Worm (Caenorhabditis elegans) whole organism, young adult: ENCODE data around the gene srj-18.

Experiments
- B0336.3 ChIP-seq: fragments of 200-800 bp; sonication (Bioruptor generic); IDR thresholded peaks from 2 replicates; pipeline ENCODE4 v1.3.6; 2022; ENCODE audit warnings: missing genetic modification characterization, missing compliant biosample characterization
- C17E4.6 ChIP-seq: fragments of 200-800 bp; sonication (Bioruptor generic); IDR thresholded peaks from 2 replicates; pipeline ENCODE4 v1.3.6; 2022; ENCODE audit warnings: missing genetic modification reagents, missing genetic modification characterization, missing compliant biosample characterization
- F49E8.2 ChIP-seq: sonication (generic microtip); optimal IDR thresholded peaks from 3 replicates; lab custom pipeline; 2017; ENCODE audit warnings: missing genetic modification characterization, mild to moderate bottlenecking, missing compliant biosample characterization, antibody characterized with exemption, moderate library complexity; ENCODE audit not compliant: insufficient read depth
- T26A5.8 ChIP-seq: sonication (generic microtip); optimal IDR thresholded peaks from 2 replicates; lab custom pipeline; 2016; ENCODE audit warnings: missing genetic modification characterization, missing compliant biosample characterization
- ZK185.1 ChIP-seq: sonication (generic microtip); optimal IDR thresholded peaks from 2 replicates; lab custom pipeline; 2016; ENCODE audit warnings: mild to moderate bottlenecking, missing genetic modification characterization, missing compliant biosample characterization; ENCODE audit not compliant: poor library complexity, severe bottlenecking
- akir-1 ChIP-seq: fragments of 200-800 bp; sonication (Bioruptor generic); optimal IDR thresholded peaks from 2 replicates; lab custom pipeline; 2018; ENCODE audit warnings: mild to moderate bottlenecking, missing genetic modification characterization, moderate library complexity, missing compliant biosample characterization
- atf-7 ChIP-seq: sonication (generic microtip); optimal IDR thresholded peaks from 2 replicates; lab custom pipeline; 2017; ENCODE audit warnings: mild to moderate bottlenecking, missing genetic modification characterization, missing compliant biosample characterization
- attf-3 ChIP-seq: fragments of 200-800 bp; sonication (Bioruptor generic); conservative IDR thresholded peaks from 2 replicates; pipeline ENCODE4 v1.3.6; 2022; ENCODE audit warnings: missing genetic modification reagents, missing genetic modification characterization, missing compliant biosample characterization
- attf-6 ChIP-seq: fragments of 200-800 bp; sonication (Bioruptor generic); IDR thresholded peaks from 2 replicates; pipeline ENCODE4 v1.3.6; 2022; ENCODE audit warnings: missing genetic modification reagents, missing genetic modification characterization, missing compliant biosample characterization
- cebp-2 ChIP-seq: fragments of 200-800 bp; sonication (Bioruptor generic); IDR thresholded peaks from 2 replicates; pipeline ENCODE4 v1.3.6; 2022; ENCODE audit warnings: missing genetic modification characterization, missing compliant biosample characterization
- ceh-100 ChIP-seq: fragments of 200-800 bp; sonication (Bioruptor generic); IDR thresholded peaks from 2 replicates; pipeline ENCODE4 v1.3.6; 2022; ENCODE audit warnings: missing genetic modification reagents, missing genetic modification characterization, missing compliant biosample characterization
- ceh-27 ChIP-seq: fragments of 200-800 bp; sonication (Bioruptor generic); optimal IDR thresholded peaks from 2 replicates; lab custom pipeline; 2018; ENCODE audit warnings: mild to moderate bottlenecking, missing genetic modification characterization, moderate library complexity, missing compliant biosample characterization
- ceh-91 ChIP-seq: fragments of 200-800 bp; sonication (Bioruptor generic); IDR thresholded peaks from 2 replicates; pipeline ENCODE4 v1.3.6; 2022; ENCODE audit warnings: missing genetic modification reagents, missing genetic modification characterization, missing compliant biosample characterization
- die-1 ChIP-seq: sonication (generic microtip); optimal IDR thresholded peaks from 2 replicates; lab custom pipeline; 2016; ENCODE audit warnings: missing genotype, mild to moderate bottlenecking, missing genetic modification characterization, missing compliant biosample characterization
- dox-1 ChIP-seq: fragments of 200-800 bp; sonication (Bioruptor generic); IDR thresholded peaks from 2 replicates; pipeline ENCODE4 v1.3.6; 2022; ENCODE audit warnings: missing genetic modification reagents, missing genetic modification characterization, missing compliant biosample characterization
- dpl-1 ChIP-seq: fragments of 150-350 bp; optimal IDR thresholded peaks from 2 replicates; lab custom pipeline; 2014; ENCODE audit warnings: missing biosample characterization, missing genetic modification reagents, missing genetic modification characterization
- egrh-3 ChIP-seq: fragments of 200-800 bp; sonication (Bioruptor generic); IDR thresholded peaks from 2 replicates; pipeline ENCODE4 v1.3.6; 2022; ENCODE audit warnings: missing genetic modification reagents, missing genetic modification characterization, missing compliant biosample characterization
- fkh-3 ChIP-seq: sonication (generic microtip); optimal IDR thresholded peaks from 2 replicates; lab custom pipeline; 2016; ENCODE audit warnings: mild to moderate bottlenecking, missing genetic modification characterization, missing compliant biosample characterization
- gei-17 ChIP-seq: fragments of 200-800 bp; sonication (Bioruptor generic); optimal IDR thresholded peaks from 2 replicates; lab custom pipeline; 2018; ENCODE audit warnings: mild to moderate bottlenecking, missing genetic modification characterization, missing compliant biosample characterization
- hsf-1 ChIP-seq: fragments of 200-800 bp; sonication (Bioruptor generic); IDR thresholded peaks from 2 replicates; pipeline ENCODE4 v1.3.6; 2022; ENCODE audit warnings: missing genetic modification reagents, missing genetic modification characterization, missing compliant biosample characterization
- let-607 ChIP-seq, 2 experiments: fragments of 200-800 bp in 1 of 2; sonication (Bioruptor generic) in 1 of 2; sonication (generic microtip) in 1 of 2; optimal IDR thresholded peaks; 2 replicates each; lab custom pipeline; 2016 to 2018; ENCODE audit warnings: mild to moderate bottlenecking in 2 of 2, missing compliant biosample characterization in 2 of 2, missing genetic modification characterization in 2 of 2, moderate library complexity in 2 of 2, missing genotype in 1 of 2
- lin-26 ChIP-seq: fragments of 200-800 bp; sonication (Bioruptor generic); IDR thresholded peaks from 2 replicates; pipeline ENCODE4 v1.3.6; 2022; ENCODE audit warnings: missing genetic modification reagents, missing genetic modification characterization, missing compliant biosample characterization
- lsl-1 ChIP-seq: fragments of 200-800 bp; sonication (Bioruptor generic); optimal IDR thresholded peaks from 2 replicates; lab custom pipeline; 2018; ENCODE audit warnings: mild to moderate bottlenecking, missing genetic modification characterization, moderate library complexity, missing compliant biosample characterization
- madf-3 ChIP-seq: fragments of 200-800 bp; sonication (Bioruptor generic); IDR thresholded peaks from 2 replicates; pipeline ENCODE4 v1.3.6; 2022; ENCODE audit warnings: missing genetic modification reagents, missing genetic modification characterization, missing compliant biosample characterization
- madf-6 ChIP-seq: fragments of 200-800 bp; sonication (Bioruptor generic); IDR thresholded peaks from 2 replicates; pipeline ENCODE4 v1.3.6; 2022; ENCODE audit warnings: missing genetic modification reagents, missing genetic modification characterization, missing compliant biosample characterization
- nfya-1 ChIP-seq: sonication (generic microtip); optimal IDR thresholded peaks from 2 replicates; lab custom pipeline; 2017; ENCODE audit warnings: antibody characterized with exemption, missing compliant biosample characterization, missing genetic modification characterization, borderline replicate concordance; ENCODE audit not compliant: insufficient read depth
- nhr-179 ChIP-seq: sonication (generic microtip); optimal IDR thresholded peaks from 2 replicates; lab custom pipeline; 2016; ENCODE audit warnings: mild to moderate bottlenecking, missing genetic modification characterization, missing compliant biosample characterization
- nhr-80 ChIP-seq: sonication (generic microtip); optimal IDR thresholded peaks from 2 replicates; lab custom pipeline; 2016; ENCODE audit warnings: missing genetic modification characterization, missing compliant biosample characterization
- nhr-90 ChIP-seq: sonication (generic microtip); optimal IDR thresholded peaks from 2 replicates; lab custom pipeline; 2016; ENCODE audit warnings: missing genotype, mild to moderate bottlenecking, missing genetic modification characterization, missing compliant biosample characterization
- rpc-1 ChIP-seq, 2 experiments: fragments of 150-350 bp in 1 of 2; sonication (generic microtip) in 1 of 2; optimal IDR thresholded peaks; 2 replicates each; lab custom pipeline; 2014 to 2018; ENCODE audit warnings: missing biosample characterization in 1 of 2, missing genetic modification characterization in 1 of 2, missing genetic modification reagents in 1 of 2, missing genotype in 1 of 2
- snpc-1.1 ChIP-seq: sonication (generic microtip); optimal IDR thresholded peaks from 2 replicates; lab custom pipeline; 2017; ENCODE audit warnings: missing genetic modification characterization, mild to moderate bottlenecking, missing compliant biosample characterization, antibody characterized with exemption, moderate library complexity, missing genotype, missing genetic modification reagents; ENCODE audit not compliant: insufficient read depth
- snpc-3.4 ChIP-seq: sonication (generic microtip); optimal IDR thresholded peaks from 2 replicates; lab custom pipeline; 2017; ENCODE audit warnings: missing genetic modification characterization, mild to moderate bottlenecking, missing compliant biosample characterization, antibody characterized with exemption, moderate library complexity, missing genotype, missing genetic modification reagents
- snpc-4 ChIP-seq, 5 experiments: fragments of 150-350 bp in 1 of 5; sonication (generic microtip) in 4 of 5; optimal IDR thresholded peaks; 2 replicates each; lab custom pipeline; 2014 to 2018; ENCODE audit warnings: missing genetic modification characterization in 5 of 5, missing biosample characterization in 3 of 5, antibody characterized with exemption in 2 of 5, mild to moderate bottlenecking in 2 of 5, missing compliant biosample characterization in 2 of 5, missing genotype in 2 of 5, moderate library complexity in 2 of 5, missing genetic modification reagents in 1 of 5
- tbx-9 ChIP-seq: sonication (generic microtip); optimal IDR thresholded peaks from 2 replicates; lab custom pipeline; 2016; ENCODE audit warnings: borderline replicate concordance, missing genetic modification characterization, inconsistent platforms, missing compliant biosample characterization
- xnd-1 ChIP-seq: sonication (generic microtip); optimal IDR thresholded peaks from 2 replicates; lab custom pipeline; 2016; ENCODE audit warnings: missing genotype, missing genetic modification reagents, missing genetic modification characterization, missing compliant biosample characterization
- zfh-2 ChIP-seq: fragments of 200-800 bp; sonication (Bioruptor generic); conservative IDR thresholded peaks from 2 replicates; pipeline ENCODE4 v1.3.6; 2022; ENCODE audit warnings: missing genetic modification reagents, missing genetic modification characterization, missing compliant biosample characterization
- zim-3 ChIP-seq: sonication (generic microtip); optimal IDR thresholded peaks from 2 replicates; lab custom pipeline; 2017; ENCODE audit warnings: mild to moderate bottlenecking, missing genetic modification characterization, moderate library complexity, missing compliant biosample characterization
- ztf-18 ChIP-seq: sonication (generic microtip); optimal IDR thresholded peaks from 2 replicates; lab custom pipeline; 2016; ENCODE audit warnings: missing genotype, mild to moderate bottlenecking, missing genetic modification characterization, missing compliant biosample characterization
- ztf-26 ChIP-seq: sonication (generic microtip); optimal IDR thresholded peaks from 2 replicates; lab custom pipeline; 2017; ENCODE audit warnings: missing genetic modification characterization, missing compliant biosample characterization
- ztf-28 ChIP-seq: fragments of 200-800 bp; sonication (Bioruptor generic); IDR thresholded peaks from 2 replicates; pipeline ENCODE4 v1.3.6; 2022; ENCODE audit warnings: missing genetic modification reagents, missing genetic modification characterization, missing compliant biosample characterization
- ztf-3 ChIP-seq: fragments of 200-800 bp; sonication (Bioruptor generic); optimal IDR thresholded peaks from 2 replicates; lab custom pipeline; 2018; ENCODE audit warnings: mild to moderate bottlenecking, missing genetic modification characterization, missing compliant biosample characterization
- ztf-6 ChIP-seq: fragments of 200-800 bp; sonication (Bioruptor generic); IDR thresholded peaks from 2 replicates; pipeline ENCODE4 v1.3.6; 2022; ENCODE audit warnings: missing genetic modification reagents, missing genetic modification characterization, missing compliant biosample characterization

The srj-18 gene

DNA sequence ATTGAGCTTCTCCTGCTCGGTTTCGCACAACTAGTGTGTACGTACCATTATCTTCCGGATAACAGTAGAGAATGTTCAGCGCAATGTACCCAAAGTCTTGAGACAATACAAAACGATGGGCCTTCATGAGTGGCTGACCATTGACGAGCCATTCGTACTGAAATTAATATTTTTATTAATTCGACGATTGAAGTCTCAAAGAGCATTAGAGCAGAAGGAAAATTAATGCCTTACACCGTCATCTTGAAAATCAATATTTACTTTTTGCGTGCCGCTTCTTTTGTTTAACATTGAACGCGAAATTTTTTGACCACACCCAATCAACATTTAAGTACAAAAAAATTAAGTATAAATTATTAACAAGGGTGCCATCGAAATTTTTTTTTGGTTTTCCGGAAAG lies 18.8 kb downstream of the srj-18 start:
- TF ChIP-seq egrh-3 (GFP tag; lab: Robert Waterston, UW) (no peak), fkh-3 (tag; lab: Kevin White, UChicago) (no peak), T26A5.8 (tag; lab: Kevin White, UChicago) (no peak), ceh-91 (GFP tag; lab: Robert Waterston, UW) (no peak), zfh-2 (GFP tag; lab: Robert Waterston, UW) (no peak), snpc-4 (GFP tag; optimal IDR thresholded peaks at IDR 0.05; lab: Kevin White, UChicago) (no peak), snpc-4 (tag; optimal IDR thresholded peaks at IDR 0.05; lab: Kevin White, UChicago) (no peak), nhr-80 (no peak), ceh-100 (GFP tag; lab: Robert Waterston, UW) (no peak), ztf-26 (tag; lab: Kevin White, UChicago) (no peak), cebp-2 (GFP tag; lab: Robert Waterston, UW) (no peak), ztf-3 (GFP tag; lab: Kevin White, UChicago) (no peak), die-1 (tag; lab: Kevin White, UChicago) (no peak), nhr-179 (no peak), ztf-18 (tag; lab: Kevin White, UChicago) (no peak), snpc-3.4 (no peak), zim-3 (no peak)

DNA sequence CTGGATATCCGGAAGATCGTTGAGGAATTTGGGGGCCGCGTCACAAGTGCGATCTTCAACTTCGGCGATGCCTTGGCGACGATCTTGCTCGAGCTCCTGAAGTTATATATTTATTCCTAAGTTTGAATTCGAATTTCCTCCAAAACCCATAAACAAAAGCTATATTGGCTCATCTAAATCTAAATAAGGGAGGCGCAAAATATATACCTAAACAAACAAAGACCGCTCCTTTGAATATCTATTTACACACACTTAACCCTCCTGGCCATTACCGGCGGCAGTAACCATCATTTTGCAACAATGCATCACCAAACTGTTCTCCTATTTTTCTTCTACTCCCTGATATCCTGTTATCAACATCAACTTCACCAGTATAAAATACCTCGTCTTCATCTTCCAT lies 21.9 kb downstream of the srj-18 start, which contains the start of gene F54E2.2:
Gene F54E2.2 (plus strand): TSS at position 301 of the 400 bp plus-strand sequence.
- TF ChIP-seq madf-6 (no peak), let-607 (tag; optimal IDR thresholded peaks at IDR 0.05; lab: Kevin White, UChicago) (no peak), C17E4.6 (GFP tag; lab: Robert Waterston, UW) (no peak), akir-1 (GFP tag; lab: Kevin White, UChicago) (no peak), rpc-1 (optimal IDR thresholded peaks at IDR 0.05; lab: Kevin White, UChicago) (no peak), rpc-1 (tag; optimal IDR thresholded peaks at IDR 0.05; lab: Kevin White, UChicago) (no peak), F49E8.2 (no peak), B0336.3 (no peak), attf-3 (GFP tag; lab: Robert Waterston, UW) (no peak), dox-1 (GFP tag; lab: Robert Waterston, UW) (no peak), snpc-1.1 (tag; lab: Kevin White, UChicago) (no peak), ZK185.1 (no peak), ceh-27 (GFP tag; lab: Kevin White, UChicago) (no peak), nfya-1 (tag; lab: Kevin White, UChicago) (no peak), tbx-9 (tag; lab: Kevin White, UChicago) (no peak), atf-7 (tag; lab: Kevin White, UChicago) (no peak), xnd-1 (no peak)
- TF ChIP-seq, all 124 proteins: peak for 0

ce11 chrV:2799172-2799869 lies 25.2 kb downstream of the srj-18 start:
- TF ChIP-seq lin-26 (0 out of 2 replicates have a peak, but pooled peaks have one; percentile 24), ztf-6 (GFP tag; lab: Robert Waterston, UW) (no peak), ZK185.1 (no peak), zfh-2 (GFP tag; lab: Robert Waterston, UW) (peak; percentile 60; the same call in 1 of the 2 replicates), attf-6 (no peak), dox-1 (GFP tag; lab: Robert Waterston, UW) (no peak), nhr-90 (tag; lab: Kevin White, UChicago) (no peak), B0336.3 (no peak), madf-3 (GFP tag; lab: Robert Waterston, UW) (no peak), dpl-1 (GFP tag; lab: Kevin White, UChicago) (no peak), lsl-1 (GFP tag; lab: Kevin White, UChicago) (no peak), hsf-1 (peak; percentile 93), ztf-28 (GFP tag; lab: Robert Waterston, UW) (no peak), gei-17 (GFP tag; lab: Kevin White, UChicago) (no peak), rpc-1 (optimal IDR thresholded peaks at IDR 0.05; lab: Kevin White, UChicago) (peak; percentile 31), rpc-1 (tag; optimal IDR thresholded peaks at IDR 0.05; lab: Kevin White, UChicago) (no peak)
